Worm (Caenorhabditis elegans) whole organism, L3 larva: ENCODE data around the gene R10D12.13.

Experiments used
- ama-1 ChIP-seq: fragments of 150-350 bp; optimal IDR thresholded peaks from 2 replicates; lab custom pipeline; 2018
- lin-15B ChIP-seq: fragments of 150-350 bp; optimal IDR thresholded peaks from 2 replicates; lab custom pipeline; 2014; ENCODE audit warnings: missing biosample characterization, missing genetic modification characterization
- lin-39 ChIP-seq: fragments of 150-350 bp; optimal IDR thresholded peaks from 2 replicates; lab custom pipeline; 2018; ENCODE audit warnings: missing biosample characterization, missing genetic modification reagents, missing genetic modification characterization
- nhr-28 ChIP-seq: fragments of 150-350 bp; optimal IDR thresholded peaks from 2 replicates; lab custom pipeline; 2014; ENCODE audit warnings: missing biosample characterization, missing genetic modification characterization
- unc-62 ChIP-seq: fragments of 150-350 bp; sonication (generic microtip); optimal IDR thresholded peaks from 4 replicates; lab custom pipeline; 2014; ENCODE audit warnings: missing biosample characterization, missing genetic modification reagents, missing genetic modification characterization

DNA sequence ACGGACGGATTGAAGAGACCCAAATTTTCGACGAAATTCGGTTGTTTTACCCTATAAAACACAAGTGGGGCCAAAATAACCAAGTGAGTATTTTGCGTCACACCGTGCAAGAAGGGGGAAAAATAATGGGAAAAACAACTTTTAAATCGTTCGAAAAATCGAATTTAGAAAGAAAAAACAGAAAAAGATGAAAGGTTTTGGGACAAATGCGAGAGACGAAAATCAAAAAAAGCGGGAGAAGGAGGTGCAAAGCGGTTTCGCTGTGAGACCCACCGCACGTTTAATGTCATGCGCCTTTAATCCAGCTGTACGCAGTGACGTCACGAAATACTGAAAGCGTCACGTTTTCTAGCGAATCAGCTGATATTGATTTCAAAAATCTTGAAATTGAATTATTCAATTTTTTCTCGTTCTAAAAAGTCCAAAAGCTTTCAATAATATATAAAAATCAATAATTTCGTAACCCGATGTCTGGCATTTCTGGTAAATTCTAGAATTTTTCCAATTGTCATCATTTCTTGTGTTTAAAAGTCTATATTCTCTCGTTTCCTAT, 49.9 kb downstream of the R10D12.13 start, which contains the start of the genes ddx-17 and aip-1:
- TF ChIP-seq nhr-28 (tag; lab: Kevin White, UChicago) = no peak
- peak; percentile 93 for TF ChIP-seq lin-39 (tag; lab: Kevin White, UChicago)
- TF ChIP-seq unc-62 = no peak
- TF ChIP-seq lin-15B (tag; lab: Kevin White, UChicago) = peak; percentile 80
- peak; percentile 58 for TF ChIP-seq ama-1
